Fruit fly (Drosophila melanogaster): ENCODE results near the gene CG12091.
A peak's percentile ranks its signal among the peaks of the same experiment; 100 is the strongest.

The CG12091 gene

dm6 chr3L:1536487-1537337 lies at the start of gene CG12091, which contains the start of gene pns (continued):
- TF ChIP-seq ase (GFP tag; IDR thresholded peaks at IDR 0.05) (no peak), CG30403 (GFP tag; optimal IDR thresholded peaks at IDR 0.05) (peak; percentile 81), CG13624 (GFP tag; optimal IDR thresholded peaks at IDR 0.05) (peak; percentile 77), cg (GFP tag; optimal IDR thresholded peaks at IDR 0.05) (no peak), Kr (GFP tag; optimal IDR thresholded peaks at IDR 0.05) (peak; percentile 35), phol (tag; optimal IDR thresholded peaks at IDR 0.05) (peak; percentile 82), Dp (GFP tag; optimal IDR thresholded peaks at IDR 0.05) (peak; percentile 14), Max (GFP tag; optimal IDR thresholded peaks at IDR 0.05) (peak; percentile 72), CG12071 (GFP tag; optimal IDR thresholded peaks at IDR 0.05) (peak; percentile 57), crp (GFP tag; optimal IDR thresholded peaks at IDR 0.05) (peak in 1 of 2 experiments; percentile 47), toy (GFP tag; IDR thresholded peaks at IDR 0.05) (no peak), eve (GFP tag; optimal IDR thresholded peaks at IDR 0.05) (no peak), CG3163 (GFP tag; optimal IDR thresholded peaks at IDR 0.05) (peak; percentile 45), HLH54F (GFP tag; optimal IDR thresholded peaks at IDR 0.05) (peak; percentile 61), CG3726 (GFP tag; IDR thresholded peaks at IDR 0.05) (no peak), CrebB (tag; optimal IDR thresholded peaks at IDR 0.05) (peak; percentile 62), gem (tag; optimal IDR thresholded peaks at IDR 0.05) (peak; percentile 78), CG10462 (GFP tag; optimal IDR thresholded peaks at IDR 0.05) (peak; percentile 70), sens-2 (GFP tag; IDR thresholded peaks at IDR 0.05) (peak; percentile 44; the same call in 1 of the 2 replicates), disco-r (GFP tag; optimal IDR thresholded peaks at IDR 0.05) (peak; percentile 16), Ptx1 (GFP tag; IDR thresholded peaks at IDR 0.05) (peak; percentile 59), gcm (GFP tag; optimal IDR thresholded peaks at IDR 0.05) (peak; percentile 69), CG3407 (GFP tag; optimal IDR thresholded peaks at IDR 0.05) (no peak), Dref (GFP tag; IDR thresholded peaks at IDR 0.05) (no peak), pita (GFP tag; optimal IDR thresholded peaks at IDR 0.05) (no peak), Taf1 (GFP tag; IDR thresholded peaks at IDR 0.05) (0 out of 2 replicates have a peak, but pooled peaks have one; percentile 30), corto (GFP tag; optimal IDR thresholded peaks at IDR 0.05) (no peak), CG14965 (GFP tag; optimal IDR thresholded peaks at IDR 0.05; ENCODE audit: borderline replicate concordance) (no peak), CG18619 (GFP tag; optimal IDR thresholded peaks at IDR 0.05) (peak; percentile 44), H15 (GFP tag; IDR thresholded peaks at IDR 0.05) (no peak), Side (GFP tag; optimal IDR thresholded peaks at IDR 0.05) (peak; percentile 40), run (tag; optimal IDR thresholded peaks at IDR 0.05) (peak; percentile 62), Hr51 (GFP tag; optimal IDR thresholded peaks at IDR 0.05) (peak; percentile 69), sc (optimal IDR thresholded peaks at IDR 0.05) (no peak), sc (GFP tag; optimal IDR thresholded peaks at IDR 0.05) (no peak), Dll (GFP tag; IDR thresholded peaks at IDR 0.05; ENCODE audit: partially characterized antibody) (peak; percentile 41; the same call in 1 of the 4 replicates), bsh (GFP tag; optimal IDR thresholded peaks at IDR 0.05) (peak in 1 of 2 experiments; percentile 56), Poxn (GFP tag; IDR thresholded peaks at IDR 0.05) (no peak), CG10209 (GFP tag; optimal IDR thresholded peaks at IDR 0.05) (peak; percentile 61), pros (GFP tag; optimal IDR thresholded peaks at IDR 0.05) (no peak), CG18764 (GFP tag; optimal IDR thresholded peaks at IDR 0.05) (peak; percentile 56), CG17912 (GFP tag; optimal IDR thresholded peaks at IDR 0.05) (no peak), CG17612 (GFP tag; IDR thresholded peaks at IDR 0.05) (no peak), unc-4 (GFP tag; IDR thresholded peaks at IDR 0.05; ENCODE audit: partially characterized antibody) (no peak), CG31388 (GFP tag; optimal IDR thresholded peaks at IDR 0.05) (peak; percentile 20), ind (GFP tag; optimal IDR thresholded peaks at IDR 0.05) (peak; percentile 72), TFAM (GFP tag; optimal IDR thresholded peaks at IDR 0.05) (no peak), CG9437 (GFP tag; optimal IDR thresholded peaks at IDR 0.05) (peak; percentile 52)
